Worm (Caenorhabditis elegans) whole organism, midembryonic: ENCODE measurements around the gene C25D7.10.
"Not testable (repeated sequence)": the region's sequence is repeated elsewhere in the genome, so short reads cannot be mapped to it uniquely, and the experiment has no call there.

Experiments used
- T22C8.4 ChIP-seq: fragments of 200-800 bp; sonication (Bioruptor generic); IDR thresholded peaks from 2 replicates; pipeline ENCODE4 v1.3.6; 2022; ENCODE audit warnings: missing genetic modification characterization, missing compliant biosample characterization
- cog-1 ChIP-seq: sonication (generic microtip); optimal IDR thresholded peaks from 2 replicates; lab custom pipeline; 2016; ENCODE audit warnings: missing genetic modification characterization, missing compliant biosample characterization
- flt-1 ChIP-seq: fragments of 200-800 bp; sonication (Bioruptor generic); IDR thresholded peaks from 2 replicates; pipeline ENCODE4 v1.3.6; 2022; ENCODE audit warnings: missing genetic modification characterization, missing compliant biosample characterization
- klf-2 ChIP-seq: fragments of 200-800 bp; sonication (Bioruptor generic); conservative IDR thresholded peaks from 2 replicates; pipeline ENCODE4 v1.3.6; 2022; ENCODE audit warnings: missing genetic modification reagents, missing genetic modification characterization, missing compliant biosample characterization
- med-1 ChIP-seq: sonication (generic microtip); optimal IDR thresholded peaks from 2 replicates; lab custom pipeline; 2017; ENCODE audit warnings: missing genetic modification characterization, mild to moderate bottlenecking, missing compliant biosample characterization, antibody characterized with exemption, missing genetic modification reagents; ENCODE audit not compliant: insufficient read depth
- ref-1 ChIP-seq: fragments of 200-800 bp; sonication (Bioruptor generic); conservative IDR thresholded peaks from 2 replicates; pipeline ENCODE4 v1.3.6; 2022; ENCODE audit warnings: missing genetic modification reagents, missing genetic modification characterization, missing compliant biosample characterization
- tab-1 ChIP-seq: fragments of 200-800 bp; sonication (Bioruptor generic); IDR thresholded peaks from 2 replicates; pipeline ENCODE4 v1.3.6; 2022; ENCODE audit warnings: missing genetic modification characterization, missing compliant biosample characterization
- ztf-23 ChIP-seq: fragments of 200-800 bp; sonication (Bioruptor generic); IDR thresholded peaks from 2 replicates; pipeline ENCODE4 v1.3.6; 2022; ENCODE audit warnings: missing genetic modification reagents, missing genetic modification characterization, missing compliant biosample characterization
- ztf-29 ChIP-seq: fragments of 200-800 bp; sonication (Bioruptor generic); IDR thresholded peaks from 2 replicates; pipeline ENCODE4 v1.3.6; 2022; ENCODE audit warnings: missing genetic modification reagents, missing genetic modification characterization, missing compliant biosample characterization

The C25D7.10 gene

ce11 chrV:15067165-15067564 is at the start of gene C25D7.10:
Gene C25D7.10 (plus strand): TSS chrV:15067465.
- TF ChIP-seq T22C8.4 (GFP tag; lab: Robert Waterston, UW) (no peak), ztf-29 (no peak), cog-1 (tag; lab: Kevin White, UChicago) (no peak), ref-1 (GFP tag; lab: Robert Waterston, UW) (no peak), med-1 (no peak), ztf-23 (GFP tag; lab: Robert Waterston, UW) (no peak), tab-1 (no peak), klf-2 (no peak), flt-1 (GFP tag; lab: Robert Waterston, UW) (no peak)

DNA sequence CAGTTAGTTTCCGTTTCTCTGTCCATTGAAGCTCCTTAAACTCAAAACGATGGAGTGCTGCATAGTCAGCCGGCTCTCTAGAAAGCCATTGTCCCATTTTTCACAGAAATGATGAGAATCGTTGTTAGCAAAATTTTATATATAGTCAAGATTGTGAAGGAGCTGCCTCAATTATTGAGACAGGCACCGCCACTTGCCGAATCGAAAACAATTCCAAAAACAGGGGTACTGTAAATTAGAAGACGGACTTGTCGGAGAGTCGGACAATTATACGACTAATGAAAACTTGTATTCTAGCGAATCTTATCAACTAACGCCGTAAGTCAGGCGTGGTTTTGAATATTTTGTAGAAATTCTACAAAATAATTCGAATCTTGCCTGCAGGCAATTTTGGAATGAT is 47.0 kb upstream of the C25D7.10 start, which contains the start of gene F14H8.2:
Gene F14H8.2 (minus strand): TSS at position 101 of the 400 bp plus-strand sequence.
- TF ChIP-seq klf-2 (no peak), ztf-29 (no peak), ztf-23 (GFP tag; lab: Robert Waterston, UW) (no peak), cog-1 (tag; lab: Kevin White, UChicago) (no peak), med-1 (no peak)

ce11 chrV:15020732-15021131 is 46.5 kb upstream of the C25D7.10 start, which contains the start of gene F14H8.5:
Gene F14H8.5 (plus strand): TSS chrV:15021032.
- no peak for TF ChIP-seq ref-1 (GFP tag; lab: Robert Waterston, UW)

DNA sequence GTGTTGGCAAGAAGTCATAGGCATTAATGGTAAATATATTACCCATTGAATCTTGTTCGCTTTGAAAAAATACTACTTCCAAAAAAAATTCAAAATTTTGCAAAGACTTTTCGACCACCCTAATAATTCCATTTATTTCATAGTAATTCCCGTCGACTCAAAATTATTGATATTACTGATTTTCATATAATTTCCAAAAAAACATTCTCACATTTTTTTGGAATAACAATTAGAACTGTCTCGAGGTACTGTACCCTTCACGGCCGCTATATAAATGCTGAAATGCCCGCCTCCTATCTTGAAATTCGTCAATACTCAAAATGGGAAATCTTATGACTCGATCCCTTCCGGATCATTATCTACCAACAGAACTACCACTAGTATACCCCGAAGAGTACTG is 43.7 kb upstream of the C25D7.10 start, which contains the start of gene F14H8.4:
Gene F14H8.4 (plus strand): TSS at position 301 of the 400 bp plus-strand sequence.
- TF ChIP-seq ref-1 (GFP tag; lab: Robert Waterston, UW), result no peak
- TF ChIP-seq ztf-23 (GFP tag; lab: Robert Waterston, UW), result no peak
- TF ChIP-seq med-1, result no peak
- TF ChIP-seq ztf-29, result no peak
- no peak for TF ChIP-seq cog-1 (tag; lab: Kevin White, UChicago)
- TF ChIP-seq T22C8.4 (GFP tag; lab: Robert Waterston, UW), result no peak
- TF ChIP-seq klf-2, result no peak

ce11 chrV:15028896-15029519 is 38.3 kb upstream of the C25D7.10 start, which contains the start of gene F14H8.8:
Gene F14H8.8 (plus strand): TSS chrV:15029469.
- TF ChIP-seq med-1, result no peak
- no peak for TF ChIP-seq ztf-29
- no peak for TF ChIP-seq klf-2
- no peak for TF ChIP-seq tab-1
- TF ChIP-seq T22C8.4 (GFP tag; lab: Robert Waterston, UW), result no peak
- TF ChIP-seq ztf-23 (GFP tag; lab: Robert Waterston, UW), result no peak
- no peak for TF ChIP-seq ref-1 (GFP tag; lab: Robert Waterston, UW)
- TF ChIP-seq flt-1 (GFP tag; lab: Robert Waterston, UW), result no peak
- no peak for TF ChIP-seq cog-1 (tag; lab: Kevin White, UChicago)

DNA sequence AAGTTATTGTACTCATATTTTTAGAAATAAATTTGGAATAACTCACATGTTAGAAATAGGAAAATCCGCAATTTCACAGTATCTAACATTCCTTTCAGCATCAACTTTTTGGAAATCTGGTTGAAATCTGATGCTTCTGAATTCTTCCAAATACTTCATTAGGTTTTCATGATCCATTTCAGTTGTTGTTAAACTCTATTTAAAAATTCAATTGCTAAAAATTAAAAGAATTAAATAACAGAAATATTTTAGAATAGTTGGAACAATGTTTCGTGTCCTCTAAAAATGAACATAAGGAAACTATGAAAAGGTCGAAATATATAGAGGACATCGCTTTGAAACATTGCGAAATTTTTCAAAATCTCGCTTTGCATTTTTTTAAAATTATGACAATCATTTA is 35.9 kb upstream of the C25D7.10 start, which contains the start of gene cng-1:
Gene cng-1 (minus strand): TSS at position 101 of the 400 bp plus-strand sequence.
- not testable (repeated sequence) for TF ChIP-seq klf-2; med-1; ref-1 (GFP tag; lab: Robert Waterston, UW)

DNA sequence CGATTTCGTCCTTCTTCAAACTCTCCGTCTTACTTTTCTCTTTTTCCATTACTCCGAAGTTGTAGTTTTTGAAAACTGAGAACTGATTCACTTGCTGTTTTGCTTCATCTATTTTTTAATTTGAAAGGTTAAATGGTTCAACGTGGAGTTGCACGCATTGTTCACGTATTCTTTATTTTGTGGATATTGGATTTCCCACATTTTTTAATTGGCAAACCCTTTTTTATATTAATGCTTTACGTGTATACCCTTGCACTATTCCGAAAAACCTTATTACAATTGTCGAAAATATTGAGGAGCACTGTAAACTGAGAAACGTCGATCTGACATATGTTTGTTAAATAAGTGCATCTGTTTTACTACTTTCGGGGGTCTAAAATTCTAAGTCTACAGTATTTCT is 30.5 kb upstream of the C25D7.10 start, which contains the start of gene melo-3:
Gene melo-3 (minus strand): TSS at position 101 of the 400 bp plus-strand sequence.
- not testable (repeated sequence) for TF ChIP-seq ztf-29; ztf-23 (GFP tag; lab: Robert Waterston, UW); tab-1

DNA sequence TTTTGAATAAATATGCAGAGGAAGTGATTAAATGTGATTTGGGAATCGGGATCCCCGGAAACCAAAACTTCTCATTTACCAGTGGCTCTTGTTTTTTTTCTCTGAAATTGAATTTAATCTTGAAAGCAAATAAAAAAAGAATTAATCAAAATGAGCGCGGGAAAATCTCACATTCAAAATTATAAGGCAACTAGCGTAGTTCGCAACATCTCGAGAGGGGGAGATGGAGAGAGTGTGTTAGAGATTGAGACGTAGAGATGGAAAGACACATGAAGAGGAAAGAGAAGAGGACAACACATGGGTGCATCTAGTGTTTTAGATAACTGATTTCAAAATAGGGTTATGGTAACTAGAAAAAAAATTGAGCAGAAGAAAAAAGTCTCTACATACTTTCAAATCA is 19.2 kb upstream of the C25D7.10 start, which contains the start of gene sdc-3:
Gene sdc-3 (minus strand): TSS at position 101 of the 400 bp plus-strand sequence.
- TF ChIP-seq med-1, result no peak
- TF ChIP-seq tab-1, result no peak

ce11 chrV:15051720-15052119 is 15.5 kb upstream of the C25D7.10 start:
- TF ChIP-seq ref-1 (GFP tag; lab: Robert Waterston, UW) (no peak), klf-2 (no peak), tab-1 (no peak), ztf-23 (GFP tag; lab: Robert Waterston, UW) (no peak), T22C8.4 (GFP tag; lab: Robert Waterston, UW) (no peak), flt-1 (GFP tag; lab: Robert Waterston, UW) (no peak), med-1 (no peak)

DNA sequence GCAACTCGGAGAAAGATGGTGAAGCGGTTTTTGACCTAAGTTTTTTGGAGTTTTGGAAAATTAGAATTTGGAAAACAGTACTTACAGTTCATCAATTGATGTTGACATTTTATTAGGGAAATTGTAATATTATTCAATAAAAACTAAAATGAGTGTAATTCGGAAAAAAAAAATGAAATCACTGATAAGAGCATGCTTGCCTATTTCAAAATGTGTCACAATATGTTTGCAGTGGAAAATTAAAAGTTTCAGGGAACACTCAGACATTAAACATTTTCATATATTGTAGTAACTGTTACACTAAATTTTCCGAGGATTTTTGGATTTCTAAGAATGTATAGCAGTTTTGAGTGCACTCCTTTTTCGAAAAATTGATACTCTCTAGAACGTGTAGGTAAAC is 14.9 kb upstream of the C25D7.10 start, which contains the start of the genes fbxa-82 and C25D7.5:
Gene fbxa-82 (minus strand): TSS at position 163 of the 400 bp plus-strand sequence.
Gene C25D7.5 (plus strand): TSS at position 283 of the 400 bp plus-strand sequence.
- TF ChIP-seq ref-1 (GFP tag; lab: Robert Waterston, UW) (no peak), med-1 (no peak), ztf-23 (GFP tag; lab: Robert Waterston, UW) (no peak), tab-1 (no peak), klf-2 (no peak), ztf-29 (no peak), T22C8.4 (GFP tag; lab: Robert Waterston, UW) (no peak), cog-1 (tag; lab: Kevin White, UChicago) (no peak), flt-1 (GFP tag; lab: Robert Waterston, UW) (no peak)

ce11 chrV:15054733-15055132 is 12.5 kb upstream of the C25D7.10 start:
- no peak for TF ChIP-seq ztf-29
- no peak for TF ChIP-seq cog-1 (tag; lab: Kevin White, UChicago)
- no peak for TF ChIP-seq flt-1 (GFP tag; lab: Robert Waterston, UW)
- no peak for TF ChIP-seq ztf-23 (GFP tag; lab: Robert Waterston, UW)
- no peak for TF ChIP-seq med-1
- no peak for TF ChIP-seq tab-1
- TF ChIP-seq T22C8.4 (GFP tag; lab: Robert Waterston, UW), result no peak
- no peak for TF ChIP-seq klf-2
- no peak for TF ChIP-seq ref-1 (GFP tag; lab: Robert Waterston, UW)
